Fruit fly (Drosophila melanogaster): ENCODE results near the gene CG15478.

CG15478 gene

DNA sequence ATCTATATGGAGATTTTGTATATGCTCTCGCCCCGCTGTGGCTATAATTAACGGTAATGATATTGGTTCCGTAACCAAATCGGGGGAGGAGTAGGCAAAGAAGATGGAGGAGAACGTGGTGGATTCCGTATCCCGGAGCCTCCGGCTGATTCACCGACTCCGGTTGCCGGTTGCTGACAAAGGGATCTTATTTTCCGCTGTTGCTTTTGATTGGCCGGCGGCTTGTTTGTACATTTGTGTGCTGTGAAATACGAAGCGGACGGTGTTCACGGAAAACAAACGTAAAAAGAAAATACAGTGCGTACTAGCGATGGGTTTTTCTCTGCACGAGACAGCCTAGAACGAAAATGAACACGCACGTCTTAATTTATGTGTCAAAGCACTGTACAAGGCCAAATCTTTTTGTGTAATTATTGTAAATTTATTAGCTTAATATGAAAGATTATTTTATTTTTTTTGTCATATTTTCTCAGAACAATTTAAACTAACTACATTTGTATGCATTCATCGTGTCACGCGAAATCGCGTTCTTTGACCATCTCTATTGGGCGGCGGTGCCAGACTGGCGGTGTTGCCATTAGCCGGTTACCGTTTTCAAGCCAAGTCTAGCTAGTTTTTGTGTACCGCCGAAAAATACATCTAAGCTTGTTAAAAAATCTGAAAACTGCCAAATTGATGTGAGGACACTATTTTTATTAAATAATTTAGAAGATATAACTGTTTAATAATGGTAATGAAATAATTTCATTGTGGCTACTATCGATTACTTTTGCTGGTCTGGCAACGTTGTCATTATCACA is 16.6 kb upstream of the CG15478 start, which contains the start of the genes Pdp and Rab39 (continued):
- TF ChIP-seq Deaf1 (tag; optimal IDR thresholded peaks at IDR 0.05) (peak; percentile 28), CG12104 (GFP tag; optimal IDR thresholded peaks at IDR 0.05) (peak; percentile 33), exex (tag; optimal IDR thresholded peaks at IDR 0.05) (no peak), CG10366 (GFP tag; IDR thresholded peaks at IDR 0.05) (peak; percentile 74), nom (GFP tag; optimal IDR thresholded peaks at IDR 0.05) (no peak), nau (GFP tag; optimal IDR thresholded peaks at IDR 0.05) (no peak), CG3847 (GFP tag; IDR thresholded peaks at IDR 0.05) (peak; percentile 92), odd (GFP tag; optimal IDR thresholded peaks at IDR 0.05) (no peak), Fer1 (GFP tag; optimal IDR thresholded peaks at IDR 0.05) (peak; percentile 74), Mrtf (GFP tag; IDR thresholded peaks at IDR 0.05) (0 out of 3 replicates have a peak, but pooled peaks have one; percentile 60), zfh2 (GFP tag; optimal IDR thresholded peaks at IDR 0.05) (peak; percentile 78), dati (GFP tag; IDR thresholded peaks at IDR 0.05) (no peak), stwl (tag; optimal IDR thresholded peaks at IDR 0.05) (peak; percentile 49), h (optimal IDR thresholded peaks at IDR 0.05) (no peak), Trl (optimal IDR thresholded peaks at IDR 0.05) (no peak), Trl (GFP tag; optimal IDR thresholded peaks at IDR 0.05) (peak; percentile 44), CG11723 (GFP tag; optimal IDR thresholded peaks at IDR 0.05) (peak; percentile 62), bigmax (GFP tag; optimal IDR thresholded peaks at IDR 0.05) (no peak), Dad (GFP tag; optimal IDR thresholded peaks at IDR 0.05) (peak; percentile 31), pfk (GFP tag; optimal IDR thresholded peaks at IDR 0.05) (no peak), CG9437 (GFP tag; optimal IDR thresholded peaks at IDR 0.05) (peak; percentile 89), CG2712 (tag; optimal IDR thresholded peaks at IDR 0.05) (peak; percentile 77), HmgZ (tag; optimal IDR thresholded peaks at IDR 0.05) (peak; percentile 74), CG30403 (GFP tag; optimal IDR thresholded peaks at IDR 0.05) (peak; percentile 85), CG1024 (GFP tag; IDR thresholded peaks at IDR 0.05) (peak; percentile 21; the same call in 1 of the 2 replicates), CG17802 (tag; optimal IDR thresholded peaks at IDR 0.05) (peak; percentile 23), CG12155 (GFP tag; optimal IDR thresholded peaks at IDR 0.05) (peak; percentile 95), Max (GFP tag; optimal IDR thresholded peaks at IDR 0.05) (peak; percentile 80), CG8290 (GFP tag; optimal IDR thresholded peaks at IDR 0.05) (peak; percentile 69), CG8290 (tag; optimal IDR thresholded peaks at IDR 0.05) (peak; percentile 31 to 39), oc (tag; optimal IDR thresholded peaks at IDR 0.05) (no peak), CG17568 (GFP tag; optimal IDR thresholded peaks at IDR 0.05) (no peak), maf-S (GFP tag; optimal IDR thresholded peaks at IDR 0.05) (no peak), en (GFP tag; optimal IDR thresholded peaks at IDR 0.05) (peak; percentile 20), CG7357 (GFP tag; IDR thresholded peaks at IDR 0.05) (peak; percentile 67; the same call in 2 of the 3 replicates), CG1602 (GFP tag; optimal IDR thresholded peaks at IDR 0.05) (peak; percentile 74), yki (optimal IDR thresholded peaks at IDR 0.05) (no peak), CG12071 (GFP tag; optimal IDR thresholded peaks at IDR 0.05) (no peak), seq (GFP tag; IDR thresholded peaks at IDR 0.05) (peak; percentile 55), ERR (GFP tag; optimal IDR thresholded peaks at IDR 0.05) (peak; percentile 1), CG8388 (GFP tag; optimal IDR thresholded peaks at IDR 0.05) (peak; percentile 84), slbo (GFP tag; IDR thresholded peaks at IDR 0.05) (peak; percentile 86), HLHmδ (GFP tag; optimal IDR thresholded peaks at IDR 0.05) (no peak), Xrp1 (GFP tag; IDR thresholded peaks at IDR 0.05) (peak; percentile 83), D19B (GFP tag; optimal IDR thresholded peaks at IDR 0.05) (no peak), cas (GFP tag; IDR thresholded peaks at IDR 0.05) (peak; percentile 58), CrebB (tag; optimal IDR thresholded peaks at IDR 0.05) (peak; percentile 32), lilli (GFP tag; optimal IDR thresholded peaks at IDR 0.05) (peak; percentile 89), pzg (GFP tag; optimal IDR thresholded peaks at IDR 0.05) (peak; percentile 68), CG10274 (GFP tag; optimal IDR thresholded peaks at IDR 0.05) (peak; percentile 20), row (GFP tag; IDR thresholded peaks at IDR 0.05) (peak; percentile 96)

Data from whole organism, embryonic.